Worm (Caenorhabditis elegans) whole organism, midembryonic: ENCODE measurements around the gene lim-8.

ENCODE experiments used
- T22C8.4 ChIP-seq: fragments of 200-800 bp; sonication (Bioruptor generic); IDR thresholded peaks from 2 replicates; pipeline ENCODE4 v1.3.6; 2022; ENCODE audit warnings: missing genetic modification characterization, missing compliant biosample characterization
- cog-1 ChIP-seq: sonication (generic microtip); optimal IDR thresholded peaks from 2 replicates; lab custom pipeline; 2016; ENCODE audit warnings: missing genetic modification characterization, missing compliant biosample characterization
- klf-2 ChIP-seq: fragments of 200-800 bp; sonication (Bioruptor generic); conservative IDR thresholded peaks from 2 replicates; pipeline ENCODE4 v1.3.6; 2022; ENCODE audit warnings: missing genetic modification reagents, missing genetic modification characterization, missing compliant biosample characterization
- tab-1 ChIP-seq: fragments of 200-800 bp; sonication (Bioruptor generic); IDR thresholded peaks from 2 replicates; pipeline ENCODE4 v1.3.6; 2022; ENCODE audit warnings: missing genetic modification characterization, missing compliant biosample characterization

ce11 chrIII:6818037-6818436 is 15.4 kb downstream of the lim-8 start:
- no peak for TF ChIP-seq T22C8.4
- TF ChIP-seq klf-2 (GFP tag; lab: Robert Waterston, UW), result no peak
- no peak for TF ChIP-seq cog-1 (tag; lab: Kevin White, UChicago)
- no peak for TF ChIP-seq tab-1 (GFP tag; lab: Robert Waterston, UW)
